Fruit fly (Drosophila melanogaster) ovary, adult (tissue): ENCODE measurements around the gene Pgls.

Experiments
- CG17801 ChIP-seq: fragments of 200-800 bp; optimal IDR thresholded peaks from 2 replicates; lab custom pipeline; 2019; ENCODE audit warnings: missing biosample characterization, mild to moderate bottlenecking, missing genetic modification characterization, moderate library complexity; ENCODE audit not compliant: partially characterized antibody

The Pgls gene

DNA sequence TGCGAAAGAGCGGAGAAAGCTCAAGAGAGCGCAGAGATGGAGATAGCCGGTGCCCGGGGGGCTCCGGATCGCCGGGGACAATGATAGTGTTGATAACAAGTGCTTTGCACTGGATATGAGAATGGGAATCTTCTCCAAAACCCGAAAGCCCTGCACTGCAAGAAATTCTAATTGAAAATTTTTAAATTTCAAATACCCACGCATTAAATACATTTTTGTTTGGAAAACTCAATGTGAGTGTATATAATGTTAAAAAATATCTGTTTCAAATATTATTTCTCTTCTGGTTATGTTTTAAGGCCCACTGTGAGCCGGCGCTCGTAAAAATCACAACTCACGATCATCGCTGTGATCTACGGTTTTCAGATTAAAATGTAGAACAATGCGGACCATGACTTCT is 46.0 kb downstream of the Pgls start:
- peak; percentile 40 for TF ChIP-seq CG17801 (GFP tag; lab: Kevin White, UChicago)
